Worm (Caenorhabditis elegans) whole organism, midembryonic: ENCODE measurements around the gene cut-2.
"Not testable (repeated sequence)": the region's sequence is repeated elsewhere in the genome, so short reads cannot be mapped to it uniquely, and the experiment has no call there.

ENCODE experiments used
- T22C8.4 ChIP-seq: fragments of 200-800 bp; sonication (Bioruptor generic); IDR thresholded peaks from 2 replicates; pipeline ENCODE4 v1.3.6; 2022; ENCODE audit warnings: missing genetic modification characterization, missing compliant biosample characterization
- cog-1 ChIP-seq: sonication (generic microtip); optimal IDR thresholded peaks from 2 replicates; lab custom pipeline; 2016; ENCODE audit warnings: missing genetic modification characterization, missing compliant biosample characterization
- flt-1 ChIP-seq: fragments of 200-800 bp; sonication (Bioruptor generic); IDR thresholded peaks from 2 replicates; pipeline ENCODE4 v1.3.6; 2022; ENCODE audit warnings: missing genetic modification characterization, missing compliant biosample characterization
- klf-2 ChIP-seq: fragments of 200-800 bp; sonication (Bioruptor generic); conservative IDR thresholded peaks from 2 replicates; pipeline ENCODE4 v1.3.6; 2022; ENCODE audit warnings: missing genetic modification reagents, missing genetic modification characterization, missing compliant biosample characterization
- med-1 ChIP-seq: sonication (generic microtip); optimal IDR thresholded peaks from 2 replicates; lab custom pipeline; 2017; ENCODE audit warnings: missing genetic modification characterization, mild to moderate bottlenecking, missing compliant biosample characterization, antibody characterized with exemption, missing genetic modification reagents; ENCODE audit not compliant: insufficient read depth
- ref-1 ChIP-seq: fragments of 200-800 bp; sonication (Bioruptor generic); conservative IDR thresholded peaks from 2 replicates; pipeline ENCODE4 v1.3.6; 2022; ENCODE audit warnings: missing genetic modification reagents, missing genetic modification characterization, missing compliant biosample characterization
- tab-1 ChIP-seq: fragments of 200-800 bp; sonication (Bioruptor generic); IDR thresholded peaks from 2 replicates; pipeline ENCODE4 v1.3.6; 2022; ENCODE audit warnings: missing genetic modification characterization, missing compliant biosample characterization
- ztf-23 ChIP-seq: fragments of 200-800 bp; sonication (Bioruptor generic); IDR thresholded peaks from 2 replicates; pipeline ENCODE4 v1.3.6; 2022; ENCODE audit warnings: missing genetic modification reagents, missing genetic modification characterization, missing compliant biosample characterization
- ztf-29 ChIP-seq: fragments of 200-800 bp; sonication (Bioruptor generic); IDR thresholded peaks from 2 replicates; pipeline ENCODE4 v1.3.6; 2022; ENCODE audit warnings: missing genetic modification reagents, missing genetic modification characterization, missing compliant biosample characterization

cut-2 gene

DNA sequence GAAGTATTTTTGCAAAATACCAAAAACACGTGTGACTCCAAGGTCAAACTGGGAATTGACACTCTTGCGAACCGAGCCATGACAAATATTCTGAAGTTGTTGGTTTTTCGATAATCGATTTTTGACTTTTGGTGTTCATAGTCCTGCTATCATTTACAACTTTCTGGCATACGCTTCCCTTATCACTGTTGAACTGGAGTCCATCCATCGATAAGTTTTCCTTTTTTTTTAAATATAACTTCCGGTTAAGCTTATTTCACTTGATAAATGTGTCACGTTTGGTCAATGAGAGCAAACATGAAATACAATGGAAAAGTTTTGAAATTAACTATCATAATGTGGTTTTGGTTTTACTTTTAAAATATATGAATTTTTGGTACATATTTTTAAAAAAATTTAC, 6.9 kb downstream of the cut-2 start:
- TF ChIP-seq med-1 = no peak
- TF ChIP-seq klf-2 = no peak
- no peak for TF ChIP-seq ztf-29
- no peak for TF ChIP-seq ztf-23
- TF ChIP-seq tab-1 = no peak
- TF ChIP-seq T22C8.4 (GFP tag; lab: Robert Waterston, UW) = no peak

DNA sequence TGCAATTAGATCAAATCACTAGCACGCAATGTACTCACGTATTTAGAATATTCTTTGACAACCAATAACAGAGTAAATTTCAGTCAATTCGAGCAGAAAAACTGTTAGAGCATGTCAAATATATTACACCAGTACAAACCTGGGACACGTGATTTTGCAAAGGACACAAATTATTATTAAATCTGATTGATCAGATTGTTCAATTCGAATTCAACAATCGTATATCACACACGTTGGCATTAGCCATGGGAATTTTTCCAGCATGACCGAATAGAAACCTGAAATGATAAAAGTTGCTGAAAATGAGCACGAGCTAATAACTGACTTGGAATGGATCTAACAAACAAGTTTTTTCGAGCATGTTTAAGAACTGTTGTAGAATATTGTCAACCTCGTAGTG, 8.3 kb downstream of the cut-2 start, which contains the start of gene srv-9:
Gene srv-9, minus strand, starts transcription at position 101 of the 400 bp plus-strand sequence.
- no peak for TF ChIP-seq cog-1 (tag; lab: Kevin White, UChicago)
- no peak for TF ChIP-seq ref-1 (GFP tag; lab: Robert Waterston, UW)
- TF ChIP-seq T22C8.4 (GFP tag; lab: Robert Waterston, UW) = no peak
- TF ChIP-seq flt-1 (GFP tag; lab: Robert Waterston, UW) = no peak
- TF ChIP-seq med-1 = no peak

DNA sequence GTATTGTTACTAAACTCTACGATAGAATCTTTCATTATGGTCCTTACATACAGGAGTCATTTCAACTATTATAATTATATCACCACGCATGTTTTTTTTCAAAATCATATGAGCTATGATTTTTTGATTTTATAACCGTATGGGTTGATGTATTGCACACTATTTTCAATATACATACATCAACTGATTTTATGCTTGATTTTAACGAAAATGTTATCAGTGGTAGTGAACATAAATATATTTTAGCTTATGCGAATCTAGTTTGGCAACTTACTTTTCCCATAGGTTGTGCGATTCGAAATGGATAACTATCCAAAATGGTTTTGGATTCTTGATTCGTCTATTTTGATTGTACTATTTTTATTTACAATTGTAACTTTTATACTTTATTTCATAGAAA, 8.9 kb downstream of the cut-2 start, which contains the start of gene srv-10:
Gene srv-10, plus strand, starts transcription at position 301 of the 400 bp plus-strand sequence.
- TF ChIP-seq flt-1 (GFP tag; lab: Robert Waterston, UW) = no peak
- no peak for TF ChIP-seq cog-1 (tag; lab: Kevin White, UChicago)
- TF ChIP-seq ref-1 (GFP tag; lab: Robert Waterston, UW) = no peak
- no peak for TF ChIP-seq ztf-23
- no peak for TF ChIP-seq ztf-29
- no peak for TF ChIP-seq tab-1
- no peak for TF ChIP-seq klf-2
- no peak for TF ChIP-seq T22C8.4 (GFP tag; lab: Robert Waterston, UW)
- TF ChIP-seq med-1 = no peak

DNA sequence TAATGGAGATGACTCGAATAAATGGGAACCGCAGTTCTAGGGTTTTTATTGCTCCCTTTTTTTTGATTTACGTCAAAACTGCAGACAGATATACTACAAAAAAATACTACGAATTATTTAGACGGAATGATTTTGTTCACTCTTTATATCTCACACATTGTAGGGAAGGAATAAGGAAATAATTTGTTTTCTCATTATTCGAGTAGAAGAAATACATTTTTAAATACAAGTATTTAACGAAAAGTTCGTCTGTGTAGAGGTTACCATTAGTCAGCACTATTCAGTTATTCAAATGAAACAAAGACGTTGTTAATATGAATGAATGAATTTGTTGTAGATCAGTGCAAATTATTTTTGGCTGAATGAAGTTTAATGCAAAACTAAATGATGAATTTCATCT, 12.0 kb downstream of the cut-2 start, which contains the start of gene srd-18:
Gene srd-18, minus strand, starts transcription at position 101 of the 400 bp plus-strand sequence.
- TF ChIP-seq ref-1 (GFP tag; lab: Robert Waterston, UW) = no peak
- TF ChIP-seq ztf-29 = no peak
- TF ChIP-seq cog-1 (tag; lab: Kevin White, UChicago) = no peak

DNA sequence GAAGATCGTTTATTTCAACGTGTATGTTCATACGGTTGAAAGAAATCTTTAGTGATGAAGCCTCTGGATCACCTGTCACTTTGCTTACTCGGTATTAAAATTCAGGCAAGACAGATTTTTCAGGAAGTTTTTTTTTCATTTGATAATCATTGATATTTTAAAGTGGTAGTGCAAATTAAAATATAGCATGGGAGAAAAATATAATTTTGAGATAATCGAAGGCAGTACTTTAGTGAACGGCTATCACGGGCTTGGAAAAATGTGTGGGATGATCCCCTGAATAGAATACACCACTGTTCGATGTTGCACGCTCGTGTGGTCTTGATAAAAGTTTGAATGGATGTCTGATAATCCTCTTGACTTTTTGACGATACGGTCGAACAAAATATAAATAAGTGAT, 12.6 kb downstream of the cut-2 start:
- TF ChIP-seq klf-2 (no peak), cog-1 (tag; lab: Kevin White, UChicago) (no peak), med-1 (no peak), ref-1 (GFP tag; lab: Robert Waterston, UW) (no peak), tab-1 (no peak), flt-1 (GFP tag; lab: Robert Waterston, UW) (no peak), ztf-23 (no peak), ztf-29 (no peak), T22C8.4 (GFP tag; lab: Robert Waterston, UW) (no peak)

DNA sequence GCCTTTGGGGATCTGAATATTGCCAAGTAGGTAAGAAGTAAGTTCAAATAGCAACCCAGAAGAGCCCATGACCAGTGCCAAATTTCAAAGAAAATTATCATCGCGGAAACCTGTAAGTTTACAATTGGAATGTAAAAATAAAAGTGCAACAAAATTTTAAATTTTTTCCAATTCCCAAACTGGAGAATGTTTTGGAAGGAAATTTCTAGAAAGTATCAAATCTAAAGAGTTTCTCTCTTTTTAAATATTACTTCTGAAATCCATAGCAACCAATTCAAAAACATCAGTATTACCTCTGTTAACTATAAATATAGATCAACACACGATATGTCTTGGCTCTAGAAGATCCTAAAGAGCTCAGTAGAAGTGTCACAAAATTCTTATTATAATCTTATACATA, 13.9 kb downstream of the cut-2 start, which contains the start of gene srd-19:
Gene srd-19, minus strand, starts transcription at position 101 of the 400 bp plus-strand sequence.
- no peak for TF ChIP-seq flt-1 (GFP tag; lab: Robert Waterston, UW)
- no peak for TF ChIP-seq med-1
- no peak for TF ChIP-seq T22C8.4 (GFP tag; lab: Robert Waterston, UW)
- TF ChIP-seq cog-1 (tag; lab: Kevin White, UChicago) = no peak
- TF ChIP-seq ztf-23 = no peak
- no peak for TF ChIP-seq klf-2
- TF ChIP-seq ref-1 (GFP tag; lab: Robert Waterston, UW) = no peak
- TF ChIP-seq ztf-29 = no peak
- TF ChIP-seq tab-1 = no peak

DNA sequence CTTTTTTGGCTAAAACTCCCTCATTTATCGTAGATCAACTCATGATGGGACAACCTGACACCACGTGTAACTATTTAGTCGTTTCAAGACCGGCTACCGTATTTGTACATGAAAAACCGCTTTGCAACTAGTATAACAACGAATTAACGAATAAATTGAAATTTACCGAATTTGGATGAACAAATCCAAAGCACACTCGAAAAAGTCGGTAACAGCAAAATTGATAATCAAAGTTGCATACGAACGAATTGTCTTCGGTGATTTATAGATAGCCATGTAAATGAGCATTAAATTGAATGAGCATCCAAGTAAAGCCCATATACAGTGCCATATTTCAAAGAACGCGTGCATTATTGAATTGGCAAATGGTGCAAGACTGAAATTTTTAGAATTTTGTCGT, 17.6 kb downstream of the cut-2 start, which contains the start of gene srd-17:
Gene srd-17, minus strand, starts transcription at position 351 of the 400 bp plus-strand sequence.
- TF ChIP-seq cog-1 (tag; lab: Kevin White, UChicago) (no peak), T22C8.4 (GFP tag; lab: Robert Waterston, UW) (no peak), ref-1 (GFP tag; lab: Robert Waterston, UW) (no peak), klf-2 (no peak), ztf-29 (no peak), ztf-23 (no peak)

DNA sequence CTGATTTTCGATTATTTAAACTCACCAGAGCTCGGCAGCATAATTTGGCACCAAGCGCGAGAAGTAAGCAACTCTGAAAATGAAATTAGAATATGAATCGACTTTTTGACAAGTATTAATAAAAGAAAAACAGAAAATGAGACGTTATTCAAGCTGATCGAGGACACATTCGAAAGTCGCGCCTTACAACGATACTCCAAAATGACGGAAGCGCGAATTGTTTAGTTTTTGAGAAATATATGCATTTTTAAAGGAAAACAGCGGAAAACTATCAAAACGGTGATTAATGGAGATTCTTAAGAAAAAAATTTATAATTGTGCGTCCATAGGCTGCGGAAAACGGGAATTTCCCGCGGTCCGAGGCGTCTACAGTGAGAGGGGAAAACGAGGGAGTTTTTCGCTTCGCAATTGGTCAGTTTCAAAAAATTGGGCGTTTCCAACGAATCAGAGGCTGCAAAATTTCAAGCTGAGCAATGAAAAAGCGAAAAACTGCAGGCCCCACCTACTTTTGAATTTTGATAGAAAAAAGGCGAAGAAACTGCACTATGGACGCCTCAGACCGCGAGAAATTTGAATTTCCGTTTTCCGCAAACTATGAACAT, 22.8 kb downstream of the cut-2 start, which contains the start of gene mes-4:
Gene mes-4, minus strand, starts transcription at position 73 of the 602 bp plus-strand sequence.
- TF ChIP-seq klf-2 (no peak), T22C8.4 (GFP tag; lab: Robert Waterston, UW) (no peak), cog-1 (tag; lab: Kevin White, UChicago) (no peak), flt-1 (GFP tag; lab: Robert Waterston, UW) (no peak)

DNA sequence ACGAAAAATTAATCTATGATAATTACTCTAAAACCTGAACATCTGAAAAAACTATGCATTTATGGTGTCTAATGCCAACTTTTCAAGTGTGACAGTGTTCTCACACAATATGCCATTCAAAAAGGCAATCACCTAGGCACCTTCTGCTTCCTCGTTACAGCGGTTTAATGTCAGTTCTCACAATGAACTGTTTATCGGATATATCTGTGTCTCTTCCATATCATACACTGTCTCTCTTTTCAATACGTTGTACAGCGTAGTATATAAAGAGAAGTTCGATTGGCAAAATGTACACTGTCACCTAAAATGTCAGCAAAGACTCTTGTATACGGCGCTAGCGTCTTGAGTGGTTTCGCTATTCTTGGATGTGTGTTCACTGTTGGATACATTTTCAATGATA, 26.9 kb downstream of the cut-2 start, which contains the start of gene col-162:
Gene col-162, plus strand, starts transcription at position 301 of the 400 bp plus-strand sequence.
- no peak for TF ChIP-seq ztf-29
- TF ChIP-seq T22C8.4 (GFP tag; lab: Robert Waterston, UW) = no peak
- TF ChIP-seq cog-1 (tag; lab: Kevin White, UChicago) = no peak
- TF ChIP-seq ztf-23 = no peak
- no peak for TF ChIP-seq tab-1
- no peak for TF ChIP-seq ref-1 (GFP tag; lab: Robert Waterston, UW)
- no peak for TF ChIP-seq med-1
- TF ChIP-seq klf-2 = no peak
- TF ChIP-seq flt-1 (GFP tag; lab: Robert Waterston, UW) = no peak

DNA sequence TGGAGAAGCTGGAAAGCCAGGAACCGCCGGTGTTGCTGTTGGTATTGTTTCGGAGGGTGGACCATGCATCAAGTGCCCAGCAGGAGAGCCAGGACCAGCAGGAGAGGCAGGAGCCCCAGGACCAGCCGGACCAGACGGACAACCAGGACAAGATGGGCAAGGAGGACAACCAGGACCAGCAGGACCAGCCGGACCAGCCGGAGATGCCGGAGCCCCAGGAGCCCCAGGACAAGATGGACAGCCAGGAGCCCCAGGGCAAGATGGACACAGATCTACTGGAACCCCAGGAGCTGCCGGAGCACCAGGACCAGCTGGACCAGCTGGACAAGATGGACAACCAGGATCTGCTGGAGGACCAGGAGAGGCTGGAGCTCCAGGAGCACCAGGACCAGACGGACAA, 28.1 kb downstream of the cut-2 start:
- no peak for TF ChIP-seq flt-1 (GFP tag; lab: Robert Waterston, UW)
- no peak for TF ChIP-seq cog-1 (tag; lab: Kevin White, UChicago)
- no peak for TF ChIP-seq T22C8.4 (GFP tag; lab: Robert Waterston, UW)
- no peak for TF ChIP-seq tab-1
- TF ChIP-seq med-1 = no peak
- TF ChIP-seq ref-1 (GFP tag; lab: Robert Waterston, UW) = no peak
- TF ChIP-seq ztf-23 = no peak
- no peak for TF ChIP-seq ztf-29

DNA sequence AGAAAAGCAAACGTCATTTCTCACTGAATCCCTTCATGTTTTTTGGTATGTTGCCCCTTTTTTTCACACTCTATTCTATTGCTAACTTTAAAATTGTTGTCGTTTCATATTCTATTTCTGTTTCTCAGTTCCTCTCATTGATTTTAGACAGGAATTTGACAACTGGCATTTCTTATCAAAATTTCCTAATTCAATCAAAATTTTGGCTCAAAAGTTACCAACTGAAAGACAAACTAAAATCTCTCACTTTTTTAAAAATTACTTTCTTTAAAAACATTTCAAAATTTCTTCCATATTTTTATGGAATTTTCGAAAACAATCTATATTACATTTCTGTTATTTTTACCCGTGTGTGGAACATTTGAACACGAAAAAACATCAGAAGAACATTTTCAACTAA, 28.8 kb downstream of the cut-2 start, which contains the start of gene Y2H9A.6:
Gene Y2H9A.6, plus strand, starts transcription at position 301 of the 400 bp plus-strand sequence.
- TF ChIP-seq med-1; ztf-23; ref-1 (GFP tag; lab: Robert Waterston, UW): not testable (repeated sequence)
